Worm (Caenorhabditis elegans) whole organism, young adult: Measurements from ENCODE around the gene syf-3.

Experiments used
- C06A6.2 ChIP-seq: fragments of 200-800 bp; sonication (Bioruptor generic); conservative IDR thresholded peaks from 2 replicates; pipeline ENCODE4 v1.3.6; 2022; ENCODE audit warnings: missing genetic modification characterization, missing compliant biosample characterization
- D2030.7 ChIP-seq: fragments of 200-800 bp; sonication (Bioruptor generic); IDR thresholded peaks from 2 replicates; pipeline ENCODE4 v1.3.6; 2022; ENCODE audit warnings: missing genetic modification reagents, missing genetic modification characterization, missing compliant biosample characterization
- F10E7.11 ChIP-seq: sonication (generic microtip); optimal IDR thresholded peaks from 2 replicates; lab custom pipeline; 2017; ENCODE audit warnings: mild to moderate bottlenecking, missing genetic modification characterization, moderate library complexity, missing compliant biosample characterization
- F23B12.7 ChIP-seq: sonication (generic microtip); optimal IDR thresholded peaks from 2 replicates; lab custom pipeline; 2017; ENCODE audit warnings: missing genetic modification characterization, mild to moderate bottlenecking, missing compliant biosample characterization, antibody characterized with exemption, moderate library complexity; ENCODE audit not compliant: insufficient read depth
- F57A8.1 ChIP-seq: fragments of 200-800 bp; sonication (Bioruptor generic); optimal IDR thresholded peaks from 2 replicates; lab custom pipeline; 2018; ENCODE audit warnings: mild to moderate bottlenecking, missing genetic modification characterization, moderate library complexity, missing compliant biosample characterization
- K12H6.12 ChIP-seq: fragments of 200-800 bp; sonication (Bioruptor generic); optimal IDR thresholded peaks from 2 replicates; lab custom pipeline; 2018; ENCODE audit warnings: mild to moderate bottlenecking, missing genetic modification characterization, missing compliant biosample characterization
- Y53G8AR.9 ChIP-seq: fragments of 200-800 bp; sonication (Bioruptor generic); conservative IDR thresholded peaks from 2 replicates; pipeline ENCODE4 v1.3.6; 2022; ENCODE audit warnings: missing genetic modification reagents, missing genetic modification characterization, missing compliant biosample characterization
- Y67H2A.10 ChIP-seq: fragments of 200-800 bp; sonication (Bioruptor generic); conservative IDR thresholded peaks from 2 replicates; pipeline ENCODE4 v1.3.6; 2022; ENCODE audit warnings: missing genetic modification reagents, missing genetic modification characterization, missing compliant biosample characterization
- Y79H2A.3 ChIP-seq: fragments of 200-800 bp; sonication (Bioruptor generic); conservative IDR thresholded peaks from 2 replicates; pipeline ENCODE4 v1.3.6; 2022; ENCODE audit warnings: missing genetic modification reagents, missing genetic modification characterization, missing compliant biosample characterization
- akir-1 ChIP-seq: fragments of 200-800 bp; sonication (Bioruptor generic); optimal IDR thresholded peaks from 2 replicates; lab custom pipeline; 2018; ENCODE audit warnings: mild to moderate bottlenecking, missing genetic modification characterization, moderate library complexity, missing compliant biosample characterization
- aptf-2 ChIP-seq: fragments of 200-800 bp; sonication (Bioruptor generic); conservative IDR thresholded peaks from 2 replicates; pipeline ENCODE4 v1.3.6; 2022; ENCODE audit warnings: missing genetic modification reagents, missing genetic modification characterization, missing compliant biosample characterization
- athp-1 ChIP-seq: sonication (generic microtip); optimal IDR thresholded peaks from 2 replicates; lab custom pipeline; 2017; ENCODE audit warnings: mild to moderate bottlenecking, missing genetic modification characterization, missing compliant biosample characterization
- attf-3 ChIP-seq: fragments of 200-800 bp; sonication (Bioruptor generic); conservative IDR thresholded peaks from 2 replicates; pipeline ENCODE4 v1.3.6; 2022; ENCODE audit warnings: missing genetic modification reagents, missing genetic modification characterization, missing compliant biosample characterization
- attf-5 ChIP-seq: fragments of 200-800 bp; sonication (Bioruptor generic); optimal IDR thresholded peaks from 2 replicates; lab custom pipeline; 2018; ENCODE audit warnings: mild to moderate bottlenecking, missing genetic modification characterization, missing compliant biosample characterization
- ceh-100 ChIP-seq: fragments of 200-800 bp; sonication (Bioruptor generic); IDR thresholded peaks from 2 replicates; pipeline ENCODE4 v1.3.6; 2022; ENCODE audit warnings: missing genetic modification reagents, missing genetic modification characterization, missing compliant biosample characterization
- ceh-27 ChIP-seq: fragments of 200-800 bp; sonication (Bioruptor generic); optimal IDR thresholded peaks from 2 replicates; lab custom pipeline; 2018; ENCODE audit warnings: mild to moderate bottlenecking, missing genetic modification characterization, moderate library complexity, missing compliant biosample characterization
- ceh-40 ChIP-seq: fragments of 200-800 bp; sonication (Bioruptor generic); IDR thresholded peaks from 2 replicates; pipeline ENCODE4 v1.3.6; 2022; ENCODE audit warnings: missing genetic modification characterization, missing compliant biosample characterization
- ceh-58 ChIP-seq: fragments of 200-800 bp; sonication (Bioruptor generic); IDR thresholded peaks from 2 replicates; pipeline ENCODE4 v1.3.6; 2022; ENCODE audit warnings: missing genetic modification characterization, missing compliant biosample characterization
- die-1 ChIP-seq: sonication (generic microtip); optimal IDR thresholded peaks from 2 replicates; lab custom pipeline; 2016; ENCODE audit warnings: missing genotype, mild to moderate bottlenecking, missing genetic modification characterization, missing compliant biosample characterization
- dpff-1 ChIP-seq: sonication (generic microtip); optimal IDR thresholded peaks from 2 replicates; lab custom pipeline; 2017; ENCODE audit warnings: mild to moderate bottlenecking, missing genetic modification characterization, missing compliant biosample characterization
- egrh-3 ChIP-seq: fragments of 200-800 bp; sonication (Bioruptor generic); IDR thresholded peaks from 2 replicates; pipeline ENCODE4 v1.3.6; 2022; ENCODE audit warnings: missing genetic modification reagents, missing genetic modification characterization, missing compliant biosample characterization
- hmg-1.2 ChIP-seq: fragments of 200-800 bp; sonication (Bioruptor generic); IDR thresholded peaks from 2 replicates; pipeline ENCODE4 v1.3.6; 2022; ENCODE audit warnings: missing genetic modification reagents, missing genetic modification characterization, missing compliant biosample characterization
- hmg-20 ChIP-seq: fragments of 200-800 bp; sonication (Bioruptor generic); IDR thresholded peaks from 2 replicates; pipeline ENCODE4 v1.3.6; 2022; ENCODE audit warnings: missing genetic modification reagents, missing genetic modification characterization, missing compliant biosample characterization
- let-526 ChIP-seq: fragments of 200-800 bp; sonication (Bioruptor generic); IDR thresholded peaks from 2 replicates; pipeline ENCODE4 v1.3.6; 2022; ENCODE audit warnings: missing genetic modification reagents, missing genetic modification characterization, missing compliant biosample characterization
- let-607 ChIP-seq, 2 experiments: fragments of 200-800 bp in 1 of 2; sonication (Bioruptor generic) in 1 of 2; sonication (generic microtip) in 1 of 2; optimal IDR thresholded peaks; 2 replicates each; lab custom pipeline; 2016 to 2018; ENCODE audit warnings: mild to moderate bottlenecking in 2 of 2, missing compliant biosample characterization in 2 of 2, missing genetic modification characterization in 2 of 2, moderate library complexity in 2 of 2, missing genotype in 1 of 2
- lin-35 ChIP-seq, 3 experiments: fragments of 150-350 bp in 2 of 3; sonication (generic microtip) in 1 of 3; optimal IDR thresholded peaks; 2 replicates each; lab custom pipeline; 2014 to 2018; ENCODE audit warnings: missing biosample characterization in 3 of 3, missing genetic modification characterization in 3 of 3, missing genetic modification reagents in 3 of 3
- lin-40 ChIP-seq: sonication (generic microtip); optimal IDR thresholded peaks from 2 replicates; lab custom pipeline; 2016; ENCODE audit warnings: missing genetic modification characterization, mild to moderate bottlenecking, missing compliant biosample characterization, missing genotype, missing genetic modification reagents
- lin-54 ChIP-seq: fragments of 200-800 bp; sonication (Bioruptor generic); optimal IDR thresholded peaks from 2 replicates; lab custom pipeline; 2018; ENCODE audit warnings: mild to moderate bottlenecking, missing genetic modification characterization, missing compliant biosample characterization
- nhr-179 ChIP-seq: sonication (generic microtip); optimal IDR thresholded peaks from 2 replicates; lab custom pipeline; 2016; ENCODE audit warnings: mild to moderate bottlenecking, missing genetic modification characterization, missing compliant biosample characterization
- nhr-80 ChIP-seq: sonication (generic microtip); optimal IDR thresholded peaks from 2 replicates; lab custom pipeline; 2016; ENCODE audit warnings: missing genetic modification characterization, missing compliant biosample characterization
- pha-4 ChIP-seq: fragments of 150-350 bp; sonication (generic microtip); optimal IDR thresholded peaks from 2 replicates; lab custom pipeline; 2014; ENCODE audit warnings: missing biosample characterization, missing genetic modification reagents, missing genetic modification characterization
- repo-1 ChIP-seq: sonication (generic microtip); optimal IDR thresholded peaks from 2 replicates; lab custom pipeline; 2017; ENCODE audit warnings: mild to moderate bottlenecking, missing genetic modification characterization, missing compliant biosample characterization
- snpc-1.1 ChIP-seq: sonication (generic microtip); optimal IDR thresholded peaks from 2 replicates; lab custom pipeline; 2017; ENCODE audit warnings: missing genetic modification characterization, mild to moderate bottlenecking, missing compliant biosample characterization, antibody characterized with exemption, moderate library complexity, missing genotype, missing genetic modification reagents; ENCODE audit not compliant: insufficient read depth
- sptf-2 ChIP-seq: fragments of 200-800 bp; sonication (Bioruptor generic); optimal IDR thresholded peaks from 2 replicates; lab custom pipeline; 2018; ENCODE audit warnings: mild to moderate bottlenecking, missing genetic modification characterization, missing compliant biosample characterization
- unc-62 ChIP-seq: fragments of 150-350 bp; optimal IDR thresholded peaks from 2 replicates; lab custom pipeline; 2014; ENCODE audit warnings: missing biosample characterization, missing genetic modification reagents, missing genetic modification characterization
- zim-3 ChIP-seq: sonication (generic microtip); optimal IDR thresholded peaks from 2 replicates; lab custom pipeline; 2017; ENCODE audit warnings: mild to moderate bottlenecking, missing genetic modification characterization, moderate library complexity, missing compliant biosample characterization
- ztf-18 ChIP-seq: sonication (generic microtip); optimal IDR thresholded peaks from 2 replicates; lab custom pipeline; 2016; ENCODE audit warnings: missing genotype, mild to moderate bottlenecking, missing genetic modification characterization, missing compliant biosample characterization
- ztf-22 ChIP-seq: fragments of 200-800 bp; sonication (Bioruptor generic); optimal IDR thresholded peaks from 2 replicates; lab custom pipeline; 2018; ENCODE audit warnings: mild to moderate bottlenecking, missing genetic modification characterization, moderate library complexity, missing compliant biosample characterization
- ztf-3 ChIP-seq: fragments of 200-800 bp; sonication (Bioruptor generic); optimal IDR thresholded peaks from 2 replicates; lab custom pipeline; 2018; ENCODE audit warnings: mild to moderate bottlenecking, missing genetic modification characterization, missing compliant biosample characterization

Gene syf-3

ce11 chrV:5990383-5990782 is 50.6 kb downstream of the syf-3 start, which contains the start of gene fut-8:
Gene fut-8, minus strand, starts transcription at chrV:5990483.
- TF ChIP-seq pha-4 (no peak), hmg-20 (GFP tag; lab: Robert Waterston, UW) (no peak), die-1 (no peak), Y67H2A.10 (no peak), sptf-2 (no peak), egrh-3 (GFP tag; lab: Robert Waterston, UW) (no peak), Y79H2A.3 (no peak), nhr-179 (tag; lab: Kevin White, UChicago) (no peak), snpc-1.1 (tag; lab: Kevin White, UChicago) (no peak), ceh-58 (GFP tag; lab: Robert Waterston, UW) (no peak), zim-3 (tag; lab: Kevin White, UChicago) (no peak), akir-1 (GFP tag; lab: Kevin White, UChicago) (no peak), attf-3 (GFP tag; lab: Robert Waterston, UW) (no peak)

DNA sequence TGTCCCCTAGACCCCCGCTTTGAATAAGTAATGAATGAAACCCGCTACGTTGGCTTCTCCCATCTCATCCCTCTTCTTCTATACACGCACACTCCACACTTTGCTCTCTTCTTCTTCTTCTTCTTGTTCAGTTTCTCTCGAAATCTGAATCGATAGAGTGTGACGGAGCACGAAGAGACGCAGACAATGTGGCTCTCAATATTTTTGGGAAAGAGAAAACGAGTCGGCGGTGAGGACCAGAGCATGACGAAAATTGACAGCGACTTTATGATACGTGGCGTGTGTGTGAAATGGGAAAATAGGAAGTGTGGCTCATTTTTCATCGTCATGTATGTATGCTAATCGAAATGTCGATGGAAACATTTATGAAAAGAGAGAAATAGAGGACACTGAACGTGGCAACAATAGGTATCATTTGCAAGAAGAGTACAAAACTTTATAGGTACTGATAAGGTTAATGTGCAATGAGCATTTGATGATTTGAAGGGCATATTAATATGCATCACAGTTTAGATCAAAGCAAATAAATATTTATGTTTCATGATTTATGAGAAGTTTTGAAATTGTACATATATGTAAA is 51.8 kb downstream of the syf-3 start:
- TF ChIP-seq lin-54 = no peak
- TF ChIP-seq lin-40 (tag; lab: Kevin White, UChicago) = peak; percentile 42
- no peak for TF ChIP-seq athp-1
- no peak for TF ChIP-seq ceh-100 (GFP tag; lab: Robert Waterston, UW)
- peak; percentile 52 for TF ChIP-seq unc-62
- TF ChIP-seq ztf-18 (tag; lab: Kevin White, UChicago) = no peak
- TF ChIP-seq F10E7.11 (tag; lab: Kevin White, UChicago) = no peak
- peak; percentile 22 for TF ChIP-seq K12H6.12
- TF ChIP-seq ztf-3 (GFP tag; lab: Kevin White, UChicago) = no peak
- TF ChIP-seq attf-5 (GFP tag; lab: Kevin White, UChicago) = peak; percentile 54
- no peak for TF ChIP-seq F23B12.7 (tag; lab: Kevin White, UChicago)
- no peak for TF ChIP-seq repo-1
- TF ChIP-seq let-607 (tag; optimal IDR thresholded peaks at IDR 0.05; lab: Kevin White, UChicago) = peak; percentile 58 to 87
- TF ChIP-seq ztf-22 (GFP tag; lab: Kevin White, UChicago) = no peak
- no peak for TF ChIP-seq ceh-40 (GFP tag; lab: Robert Waterston, UW)
- no peak for TF ChIP-seq C06A6.2
- no peak for TF ChIP-seq dpff-1 (tag; lab: Kevin White, UChicago)
- TF ChIP-seq hmg-20 (GFP tag; lab: Robert Waterston, UW) = 0 out of 2 replicates have a peak, but pooled peaks have one; percentile 6
- TF ChIP-seq nhr-80 (tag; lab: Kevin White, UChicago) = peak; percentile 87
- no peak for TF ChIP-seq aptf-2
- TF ChIP-seq ceh-27 (GFP tag; lab: Kevin White, UChicago) = peak; percentile 27
- TF ChIP-seq F57A8.1 (GFP tag; lab: Kevin White, UChicago) = no peak
- peak; percentile 38; the same call in 1 of the 2 replicates for TF ChIP-seq hmg-1.2 (GFP tag; lab: Robert Waterston, UW)
- peak in 1 of 3 experiments; percentile 17 for TF ChIP-seq lin-35 (GFP tag; optimal IDR thresholded peaks at IDR 0.05; lab: Kevin White, UChicago)
- TF ChIP-seq D2030.7 (GFP tag; lab: Robert Waterston, UW) = no peak
- no peak for TF ChIP-seq Y53G8AR.9 (GFP tag; lab: Robert Waterston, UW)
- no peak for TF ChIP-seq let-526 (GFP tag; lab: Robert Waterston, UW)
- TF ChIP-seq, all 124 proteins: peak for 10
